Worm (Caenorhabditis elegans) whole organism, midembryonic: ENCODE measurements around the gene Y51B9A.7.

ENCODE experiments used
- flt-1 ChIP-seq: fragments of 200-800 bp; sonication (Bioruptor generic); IDR thresholded peaks from 2 replicates; pipeline ENCODE4 v1.3.6; 2022; ENCODE audit warnings: missing genetic modification characterization, missing compliant biosample characterization
- ztf-23 ChIP-seq: fragments of 200-800 bp; sonication (Bioruptor generic); IDR thresholded peaks from 2 replicates; pipeline ENCODE4 v1.3.6; 2022; ENCODE audit warnings: missing genetic modification reagents, missing genetic modification characterization, missing compliant biosample characterization

DNA sequence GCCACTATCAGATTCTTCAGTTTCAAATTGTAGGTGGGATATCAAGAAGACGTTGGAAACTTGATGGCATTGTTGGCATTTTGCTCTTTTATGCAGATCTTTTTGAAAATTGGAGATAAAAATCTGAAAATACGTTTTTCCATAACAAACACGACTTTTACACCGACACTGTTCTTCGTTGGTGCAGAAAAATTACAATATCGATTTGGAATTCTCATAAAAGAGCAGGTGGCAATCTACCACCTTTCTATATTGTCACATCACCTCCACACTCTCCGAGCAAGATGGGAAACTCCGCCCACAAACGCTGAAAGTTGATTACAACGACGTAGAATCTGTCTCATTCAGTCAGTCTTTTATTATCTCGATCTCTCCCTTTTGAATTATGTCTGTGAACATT, 7.6 kb downstream of the Y51B9A.7 start, which contains the start of gene arrd-2:
- TF ChIP-seq flt-1 (GFP tag; lab: Robert Waterston, UW): no peak
- no peak for TF ChIP-seq ztf-23 (GFP tag; lab: Robert Waterston, UW)
